Worm (Caenorhabditis elegans) whole organism, L4 larva: ENCODE data around the gene F46C5.10.
A peak's percentile ranks its signal among the peaks of the same experiment; 100 is the strongest.

ENCODE experiments used
- D1046.2 ChIP-seq: fragments of 200-800 bp; sonication (Bioruptor generic); IDR thresholded peaks from 2 replicates; pipeline ENCODE4 v1.3.6; 2022; ENCODE audit warnings: missing genetic modification characterization, missing compliant biosample characterization
- F44E2.7 ChIP-seq: fragments of 200-800 bp; sonication (Bioruptor generic); IDR thresholded peaks from 2 replicates; pipeline ENCODE4 v2.1.2; 2022; ENCODE audit warnings: missing genetic modification characterization, missing compliant biosample characterization
- F49E8.2 ChIP-seq: sonication (generic microtip); optimal IDR thresholded peaks from 2 replicates; lab custom pipeline; 2016; ENCODE audit warnings: missing compliant biosample characterization, mild to moderate bottlenecking, missing genetic modification characterization, borderline replicate concordance
- R02D3.7 ChIP-seq: fragments of 150-350 bp; sonication (generic microtip); optimal IDR thresholded peaks from 3 replicates; lab custom pipeline; 2014; ENCODE audit warnings: missing biosample characterization, missing genetic modification characterization
- T20F7.1 ChIP-seq: fragments of 200-800 bp; sonication (Bioruptor generic); optimal IDR thresholded peaks from 2 replicates; lab custom pipeline; 2018; ENCODE audit warnings: mild to moderate bottlenecking, missing genetic modification characterization, missing compliant biosample characterization
- T26A8.4 ChIP-seq: fragments of 200-800 bp; sonication (Bioruptor generic); IDR thresholded peaks from 2 replicates; pipeline ENCODE4 v1.3.6; 2022; ENCODE audit warnings: missing genetic modification characterization, missing compliant biosample characterization
- Y5F2A.4 ChIP-seq: fragments of 200-800 bp; sonication (Bioruptor generic); optimal IDR thresholded peaks from 2 replicates; lab custom pipeline; 2018; ENCODE audit warnings: mild to moderate bottlenecking, missing genetic modification characterization, missing compliant biosample characterization
- ZK546.5 ChIP-seq, 2 experiments: sonication (generic microtip); optimal IDR thresholded peaks; 2 replicates each; lab custom pipeline; 2017; ENCODE audit warnings: missing biosample characterization in 2 of 2, missing genetic modification characterization in 2 of 2
- aly-2 ChIP-seq: sonication (generic microtip); optimal IDR thresholded peaks from 2 replicates; lab custom pipeline; 2018; ENCODE audit warnings: missing biosample characterization, missing genetic modification characterization
- ama-1 ChIP-seq: fragments of 150-350 bp; optimal IDR thresholded peaks from 2 replicates; lab custom pipeline; 2014; ENCODE audit warnings: inconsistent platforms, mixed read lengths
- arid-1 ChIP-seq: fragments of 200-800 bp; sonication (Bioruptor generic); conservative IDR thresholded peaks from 2 replicates; pipeline ENCODE4 v1.3.6; 2022; ENCODE audit warnings: missing genetic modification reagents, missing genetic modification characterization, missing compliant biosample characterization
- attf-4 ChIP-seq: sonication (generic microtip); optimal IDR thresholded peaks from 3 replicates; lab custom pipeline; 2017; ENCODE audit warnings: missing biosample characterization, missing genetic modification characterization
- ceh-28 ChIP-seq: fragments of 150-350 bp; optimal IDR thresholded peaks from 2 replicates; lab custom pipeline; 2014; ENCODE audit warnings: missing biosample characterization, missing genetic modification reagents, missing genetic modification characterization
- ceh-44 ChIP-seq: fragments of 200-800 bp; sonication (Bioruptor generic); IDR thresholded peaks from 2 replicates; pipeline ENCODE4 v1.3.6; 2022; ENCODE audit warnings: missing genetic modification reagents, missing genetic modification characterization, missing compliant biosample characterization
- ctbp-1 ChIP-seq: fragments of 200-800 bp; sonication (Bioruptor generic); IDR thresholded peaks from 2 replicates; pipeline ENCODE4 v1.3.6; 2022; ENCODE audit warnings: missing genetic modification reagents, missing genetic modification characterization, missing compliant biosample characterization
- daf-12 ChIP-seq: fragments of 150-350 bp; optimal IDR thresholded peaks from 2 replicates; lab custom pipeline; 2014; ENCODE audit warnings: missing biosample characterization, missing genetic modification reagents, missing genetic modification characterization
- dve-1 ChIP-seq: sonication (generic microtip); optimal IDR thresholded peaks from 2 replicates; lab custom pipeline; 2017; ENCODE audit warnings: antibody characterized with exemption, mild to moderate bottlenecking, missing genetic modification characterization, missing compliant biosample characterization; ENCODE audit not compliant: insufficient read depth
- egl-43 ChIP-seq: fragments of 200-800 bp; sonication (Bioruptor generic); IDR thresholded peaks from 2 replicates; pipeline ENCODE4 v1.3.6; 2022; ENCODE audit warnings: missing genetic modification reagents, missing genetic modification characterization, missing compliant biosample characterization
- fkh-10 ChIP-seq: fragments of 150-350 bp; optimal IDR thresholded peaks from 2 replicates; lab custom pipeline; 2014; ENCODE audit warnings: missing biosample characterization, missing genetic modification reagents, missing genetic modification characterization
- hif-1 ChIP-seq, 2 experiments: sonication (generic microtip); optimal IDR thresholded peaks; 2 replicates each; lab custom pipeline; 2016 to 2017; ENCODE audit warnings: missing compliant biosample characterization in 2 of 2, missing genetic modification characterization in 2 of 2, missing genetic modification reagents in 2 of 2, missing genotype in 2 of 2, mild to moderate bottlenecking in 1 of 2
- hlh-30 ChIP-seq: sonication (generic microtip); optimal IDR thresholded peaks from 2 replicates; lab custom pipeline; 2017; ENCODE audit warnings: antibody characterized with exemption, mild to moderate bottlenecking, missing genetic modification characterization, missing compliant biosample characterization; ENCODE audit not compliant: insufficient read depth
- hmg-1.1 ChIP-seq: fragments of 200-800 bp; sonication (Bioruptor generic); IDR thresholded peaks from 2 replicates; pipeline ENCODE4 v1.3.6; 2022; ENCODE audit warnings: missing genetic modification reagents, missing genetic modification characterization, missing compliant biosample characterization
- lin-15B ChIP-seq: fragments of 150-350 bp; sonication (generic microtip); optimal IDR thresholded peaks from 3 replicates; lab custom pipeline; 2014; ENCODE audit warnings: missing biosample characterization, missing genetic modification characterization
- lin-29 ChIP-seq: fragments of 200-800 bp; sonication (Bioruptor generic); IDR thresholded peaks from 2 replicates; pipeline ENCODE4 v1.3.6; 2022; ENCODE audit warnings: missing genetic modification reagents, missing genetic modification characterization, missing compliant biosample characterization
- lin-38 ChIP-seq: fragments of 200-800 bp; sonication (Bioruptor generic); IDR thresholded peaks from 2 replicates; pipeline ENCODE4 v1.3.6; 2022; ENCODE audit warnings: missing genetic modification reagents, missing genetic modification characterization, missing compliant biosample characterization
- lin-39 ChIP-seq: fragments of 150-350 bp; optimal IDR thresholded peaks from 2 replicates; lab custom pipeline; 2014; ENCODE audit warnings: missing biosample characterization, missing genetic modification reagents, missing genetic modification characterization
- lir-3 ChIP-seq: sonication (generic microtip); optimal IDR thresholded peaks from 2 replicates; lab custom pipeline; 2016; ENCODE audit warnings: mild to moderate bottlenecking, missing genetic modification characterization, missing compliant biosample characterization
- lsy-2 ChIP-seq, 2 experiments: fragments of 150-350 bp in 1 of 2; sonication (generic microtip) in 1 of 2; optimal IDR thresholded peaks; 2 replicates each; lab custom pipeline; 2014 to 2017; ENCODE audit warnings: missing biosample characterization in 2 of 2, missing genetic modification characterization in 2 of 2
- mdl-1 ChIP-seq, 2 experiments: fragments of 150-350 bp in 1 of 2; sonication (generic microtip) in 1 of 2; optimal IDR thresholded peaks; 2 replicates each; lab custom pipeline; 2014 to 2017; ENCODE audit warnings: missing biosample characterization in 2 of 2, missing genetic modification characterization in 2 of 2
- mes-2 ChIP-seq: sonication (generic microtip); optimal IDR thresholded peaks from 2 replicates; lab custom pipeline; 2016; ENCODE audit warnings: missing genotype, mild to moderate bottlenecking, missing genetic modification characterization, missing compliant biosample characterization; ENCODE audit not compliant: poor library complexity, severe bottlenecking
- mxl-2 ChIP-seq: fragments of 200-800 bp; sonication (Bioruptor generic); conservative IDR thresholded peaks from 2 replicates; pipeline ENCODE4 v1.3.6; 2022; ENCODE audit warnings: missing genetic modification reagents, missing genetic modification characterization, missing compliant biosample characterization
- mxl-3 ChIP-seq: fragments of 200-800 bp; sonication (Bioruptor generic); optimal IDR thresholded peaks from 2 replicates; lab custom pipeline; 2018; ENCODE audit warnings: mild to moderate bottlenecking, missing genetic modification characterization, missing compliant biosample characterization
- nhr-10 ChIP-seq: fragments of 150-350 bp; optimal IDR thresholded peaks from 2 replicates; lab custom pipeline; 2014; ENCODE audit warnings: missing biosample characterization, missing genetic modification characterization
- nhr-25 ChIP-seq: sonication (generic microtip); optimal IDR thresholded peaks from 2 replicates; lab custom pipeline; 2017; ENCODE audit warnings: missing genetic modification characterization, mild to moderate bottlenecking, missing compliant biosample characterization, antibody characterized with exemption, moderate library complexity, borderline replicate concordance; ENCODE audit not compliant: insufficient read depth
- nhr-28 ChIP-seq: fragments of 150-350 bp; optimal IDR thresholded peaks from 2 replicates; lab custom pipeline; 2014; ENCODE audit warnings: missing biosample characterization, missing genetic modification characterization
- nhr-41 ChIP-seq: fragments of 200-800 bp; sonication (Bioruptor generic); IDR thresholded peaks from 2 replicates; pipeline ENCODE4 v1.3.6; 2022; ENCODE audit warnings: missing genetic modification reagents, missing genetic modification characterization, missing compliant biosample characterization
- nhr-42 ChIP-seq: fragments of 200-800 bp; sonication (Bioruptor generic); IDR thresholded peaks from 2 replicates; pipeline ENCODE4 v1.3.6; 2022; ENCODE audit warnings: missing genetic modification characterization, missing compliant biosample characterization
- nhr-48 ChIP-seq: sonication (generic microtip); optimal IDR thresholded peaks from 2 replicates; lab custom pipeline; 2016; ENCODE audit warnings: mild to moderate bottlenecking, missing genetic modification characterization, missing compliant biosample characterization
- nhr-6 ChIP-seq: fragments of 150-350 bp; optimal IDR thresholded peaks from 2 replicates; lab custom pipeline; 2014; ENCODE audit warnings: missing biosample characterization, missing genetic modification characterization
- nhr-77 ChIP-seq: fragments of 150-350 bp; optimal IDR thresholded peaks from 2 replicates; lab custom pipeline; 2014; ENCODE audit warnings: missing biosample characterization, missing genetic modification characterization
- pha-4 ChIP-seq, 2 experiments: fragments of 150-350 bp in 1 of 2; fragments of 200-800 bp in 1 of 2; sonication (Bioruptor generic) in 1 of 2; IDR thresholded peaks in 1 of 2; optimal IDR thresholded peaks in 1 of 2; 2 replicates each; pipeline versions ENCODE4 v1.3.6 to Lab custom; 2014 to 2022; ENCODE audit warnings: missing genetic modification characterization in 2 of 2, missing genetic modification reagents in 2 of 2, missing biosample characterization in 1 of 2, missing compliant biosample characterization in 1 of 2
- rbr-2 ChIP-seq: sonication (generic microtip); optimal IDR thresholded peaks from 2 replicates; lab custom pipeline; 2016; ENCODE audit warnings: missing genotype, missing genetic modification characterization, missing compliant biosample characterization
- saeg-2 ChIP-seq: fragments of 200-800 bp; sonication (Bioruptor generic); IDR thresholded peaks from 2 replicates; pipeline ENCODE4 v1.3.6; 2022; ENCODE audit warnings: missing genetic modification reagents, missing genetic modification characterization, missing compliant biosample characterization
- tag-97 ChIP-seq: fragments of 200-800 bp; sonication (Bioruptor generic); IDR thresholded peaks from 2 replicates; pipeline ENCODE4 v1.3.6; 2022; ENCODE audit warnings: missing genetic modification characterization, missing compliant biosample characterization
- unc-62 ChIP-seq, 3 experiments: fragments of 150-350 bp in 1 of 3; sonication (generic microtip); optimal IDR thresholded peaks in 2 of 3; peaks in 1 of 3; 1 replicate in 1 of 3; 2 replicates in 2 of 3; lab custom pipeline; 2014 to 2017; ENCODE audit warnings: missing biosample characterization in 3 of 3, missing genetic modification characterization in 3 of 3, missing genetic modification reagents in 3 of 3, missing genotype in 1 of 3
- vab-7 ChIP-seq: fragments of 200-800 bp; sonication (Bioruptor generic); IDR thresholded peaks from 2 replicates; pipeline ENCODE4 v1.3.6; 2022; ENCODE audit warnings: missing genetic modification reagents, missing genetic modification characterization, missing compliant biosample characterization
- zfp-2 ChIP-seq: sonication (generic microtip); optimal IDR thresholded peaks from 2 replicates; lab custom pipeline; 2016; ENCODE audit warnings: mild to moderate bottlenecking, missing genetic modification characterization, missing compliant biosample characterization
- zip-2 ChIP-seq: fragments of 150-350 bp; optimal IDR thresholded peaks from 2 replicates; lab custom pipeline; 2014; ENCODE audit warnings: missing biosample characterization, missing genetic modification characterization
- ztf-7 ChIP-seq: fragments of 150-350 bp; optimal IDR thresholded peaks from 2 replicates; lab custom pipeline; 2014; ENCODE audit warnings: missing biosample characterization, missing genetic modification characterization

F46C5.10 gene

ce11 chrII:8787376-8787775, 31.5 kb downstream of the F46C5.10 start (continued):
- TF ChIP-seq lin-29 (GFP tag; lab: Robert Waterston, UW): peak; percentile 51; the same call in 1 of the 2 replicates
- peak in 1 of 2 experiments; percentile 22 for TF ChIP-seq ZK546.5 (tag; optimal IDR thresholded peaks at IDR 0.05; lab: Kevin White, UChicago)
- TF ChIP-seq pha-4 (GFP tag; IDR thresholded peaks at IDR 0.05; lab: Robert Waterston, UW): peak; percentile 62
- TF ChIP-seq pha-4 (tag; optimal IDR thresholded peaks at IDR 0.05; lab: Kevin White, UChicago): peak; percentile 95
- peak; percentile 93 for TF ChIP-seq rbr-2 (tag; lab: Kevin White, UChicago)
- no peak for TF ChIP-seq Y5F2A.4
- TF ChIP-seq nhr-25 (tag; lab: Kevin White, UChicago): peak; percentile 83
- TF ChIP-seq T20F7.1: peak; percentile 80
- TF ChIP-seq egl-43 (GFP tag; lab: Robert Waterston, UW): peak; percentile 81; the same call in 1 of the 2 replicates
- no peak for TF ChIP-seq tag-97 (GFP tag; lab: Robert Waterston, UW)
- peak; percentile 66; the same call in 1 of the 2 replicates for TF ChIP-seq arid-1 (GFP tag; lab: Robert Waterston, UW)
- peak; percentile 35; the same call in 1 of the 2 replicates for TF ChIP-seq nhr-41
- no peak for TF ChIP-seq lir-3 (tag; lab: Kevin White, UChicago)
- TF ChIP-seq lin-38 (GFP tag; lab: Robert Waterston, UW): peak; percentile 60; the same call in 1 of the 2 replicates
- TF ChIP-seq lin-15B: peak; percentile 6
- TF ChIP-seq mxl-2 (GFP tag; lab: Robert Waterston, UW): no peak
- TF ChIP-seq R02D3.7 (tag; lab: Kevin White, UChicago): no peak
- no peak for TF ChIP-seq ceh-44 (GFP tag; lab: Robert Waterston, UW)
- no peak for TF ChIP-seq aly-2 (tag; lab: Kevin White, UChicago)
- TF ChIP-seq zip-2 (tag; lab: Kevin White, UChicago): peak; percentile 59
- TF ChIP-seq nhr-48 (tag; lab: Kevin White, UChicago): peak; percentile 70
- TF ChIP-seq ztf-7: peak; percentile 78
- TF ChIP-seq F49E8.2 (tag; lab: Kevin White, UChicago): no peak
- no peak; the same call in 1 of the 2 replicates for TF ChIP-seq saeg-2
- TF ChIP-seq zfp-2: peak; percentile 61
- TF ChIP-seq F44E2.7 (GFP tag; lab: Robert Waterston, UW): no peak
- TF ChIP-seq nhr-77 (tag; lab: Kevin White, UChicago): peak; percentile 87
- no peak for TF ChIP-seq daf-12 (tag; lab: Kevin White, UChicago)
- no peak for TF ChIP-seq lin-39 (tag; lab: Kevin White, UChicago)
- no peak for TF ChIP-seq nhr-10
- TF ChIP-seq dve-1: peak; percentile 97
- peak; percentile 89 for TF ChIP-seq nhr-6 (tag; lab: Kevin White, UChicago)

- TF ChIP-seq rbr-2 (tag; lab: Kevin White, UChicago) (peak; percentile 50), unc-62 (GFP tag; optimal IDR thresholded peaks at IDR 0.05 in 1 of 2; lab: Kevin White, UChicago) (peak in 1 of 2 experiments; percentile 72), unc-62 (tag; optimal IDR thresholded peaks at IDR 0.05; lab: Kevin White, UChicago) (no peak), mxl-3 (GFP tag; lab: Kevin White, UChicago) (peak; percentile 37), nhr-28 (tag; lab: Kevin White, UChicago) (no peak), mes-2 (tag; lab: Kevin White, UChicago) (peak; percentile 47), T26A8.4 (peak; percentile 61), lin-38 (GFP tag; lab: Robert Waterston, UW) (no peak; the same call in 1 of the 2 replicates), hif-1 (tag; optimal IDR thresholded peaks at IDR 0.05; lab: Kevin White, UChicago) (peak in 1 of 2 experiments; percentile 9), ama-1 (lab: Kevin White, UChicago) (no peak), egl-43 (GFP tag; lab: Robert Waterston, UW) (peak; percentile 60), mdl-1 (tag; optimal IDR thresholded peaks at IDR 0.05; lab: Kevin White, UChicago) (peak; percentile 62 to 76), attf-4 (tag; lab: Kevin White, UChicago) (no peak), fkh-10 (GFP tag; lab: Kevin White, UChicago) (peak; percentile 17), nhr-42 (GFP tag; lab: Robert Waterston, UW) (no peak), vab-7 (0 out of 2 replicates have a peak, but pooled peaks have one; percentile 9), lsy-2 (tag; optimal IDR thresholded peaks at IDR 0.05; lab: Kevin White, UChicago) (peak in 1 of 2 experiments; percentile 34), hlh-30 (peak; percentile 82), hmg-1.1 (GFP tag; lab: Robert Waterston, UW) (0 out of 2 replicates have a peak, but pooled peaks have one; percentile 39), ctbp-1 (GFP tag; lab: Robert Waterston, UW) (0 out of 2 replicates have a peak, but pooled peaks have one; percentile 14), ceh-28 (tag; lab: Kevin White, UChicago) (peak; percentile 38), D1046.2 (GFP tag; lab: Robert Waterston, UW) (no peak)
Observed at ce11 chrII:8785875-8786274, 33.0 kb downstream of the F46C5.10 start.
